Worm (Caenorhabditis elegans): Measurements from ENCODE around the gene K09F6.10.

- TF ChIP-seq egl-27 (tag; optimal IDR thresholded peaks at IDR 0.05) (no peak), lin-15B (tag; optimal IDR thresholded peaks at IDR 0.05) (no peak), daf-16 (GFP tag; optimal IDR thresholded peaks at IDR 0.05) (no peak), daf-16 (tag; optimal IDR thresholded peaks at IDR 0.05) (no peak), nhr-77 (tag; optimal IDR thresholded peaks at IDR 0.05) (no peak), ztf-11 (tag; optimal IDR thresholded peaks at IDR 0.05) (no peak), nhr-28 (tag; optimal IDR thresholded peaks at IDR 0.05) (no peak), fos-1 (tag; optimal IDR thresholded peaks at IDR 0.05) (no peak), aly-2 (tag; optimal IDR thresholded peaks at IDR 0.05) (no peak)
These were observed 18.1 kb upstream of the K09F6.10 start, which contains the start of gene B0281.3 for ce11 chrII:2306741-2307140.
